Worm (Caenorhabditis elegans): ENCODE results near the gene lipl-3.

The lipl-3 gene

ce11 chrV:527602-528001 lies 3.6 kb upstream of the lipl-3 start, which contains the start of gene srw-108:
Gene srw-108 (plus strand): TSS chrV:527902.
- TF ChIP-seq D1046.2 (GFP tag; IDR thresholded peaks at IDR 0.05) (no peak), sdz-12 (GFP tag; optimal IDR thresholded peaks at IDR 0.05) (no peak), ceh-44 (GFP tag; IDR thresholded peaks at IDR 0.05) (no peak), nhr-111 (GFP tag; optimal IDR thresholded peaks at IDR 0.05) (no peak), vab-7 (GFP tag; IDR thresholded peaks at IDR 0.05) (no peak), php-3 (GFP tag; IDR thresholded peaks at IDR 0.05) (no peak), dmd-6 (GFP tag; IDR thresholded peaks at IDR 0.05) (no peak), dve-1 (tag; optimal IDR thresholded peaks at IDR 0.05; ENCODE audit: insufficient read depth) (no peak), mdt-29 (GFP tag; IDR thresholded peaks at IDR 0.05) (no peak), Y5F2A.4 (GFP tag; optimal IDR thresholded peaks at IDR 0.05) (no peak), ceh-62 (tag; optimal IDR thresholded peaks at IDR 0.05) (no peak), tag-97 (GFP tag; IDR thresholded peaks at IDR 0.05) (no peak), Y48G9A.11 (GFP tag; IDR thresholded peaks at IDR 0.05) (no peak), F44E2.7 (GFP tag; IDR thresholded peaks at IDR 0.05) (no peak), lin-13 (GFP tag; optimal IDR thresholded peaks at IDR 0.05) (no peak), nhr-11 (tag; optimal IDR thresholded peaks at IDR 0.05) (no peak), daf-12 (tag; optimal IDR thresholded peaks at IDR 0.05) (no peak)

ce11 chrV:525040-525439 lies 1.0 kb upstream of the lipl-3 start, which contains the start of gene R11G11.16:
Gene R11G11.16 (minus strand): TSS chrV:525140.
- no peak for TF ChIP-seq D1046.2 (GFP tag; IDR thresholded peaks at IDR 0.05)
- no peak for TF ChIP-seq zip-11 (GFP tag; IDR thresholded peaks at IDR 0.05)
- no peak for TF ChIP-seq lsy-2 (tag; optimal IDR thresholded peaks at IDR 0.05)
- no peak for TF ChIP-seq lin-38 (GFP tag; IDR thresholded peaks at IDR 0.05)
- TF ChIP-seq saeg-2 (GFP tag; IDR thresholded peaks at IDR 0.05): no peak
- TF ChIP-seq lin-15B (tag; optimal IDR thresholded peaks at IDR 0.05): no peak
- no peak for TF ChIP-seq mdt-29 (GFP tag; IDR thresholded peaks at IDR 0.05)
- TF ChIP-seq madf-9 (GFP tag; conservative IDR thresholded peaks at IDR 0.05): no peak
- no peak for TF ChIP-seq duxl-1 (tag; optimal IDR thresholded peaks at IDR 0.05; ENCODE audit: poor library complexity)

DNA sequence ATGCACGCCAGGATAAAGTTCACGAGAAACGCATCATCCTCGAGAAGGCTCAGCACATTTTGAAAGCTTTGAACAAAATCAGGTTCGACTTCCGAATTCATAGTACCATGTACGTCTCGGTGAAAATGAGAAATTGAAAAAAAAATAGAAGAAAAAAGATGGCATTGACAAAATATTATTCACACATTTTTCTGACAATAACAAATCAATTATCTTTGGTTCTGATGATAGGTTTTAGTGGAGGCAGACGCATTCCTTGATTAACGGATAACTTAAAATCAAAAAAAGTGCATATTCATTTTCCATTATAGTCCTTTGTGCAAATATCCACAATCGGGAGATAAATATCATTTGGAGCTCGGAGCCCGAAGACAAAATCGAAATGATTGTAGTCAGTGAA lies 2.5 kb downstream of the lipl-3 start, which contains the start of gene srw-107:
Gene srw-107, minus strand, starts transcription at position 101 of the 400 bp plus-strand sequence.
- TF ChIP-seq lin-38 (GFP tag; IDR thresholded peaks at IDR 0.05): no peak
- no peak for TF ChIP-seq gei-8 (GFP tag; optimal IDR thresholded peaks at IDR 0.05)
- no peak for TF ChIP-seq aha-1 (tag)

ce11 chrV:519445-519844 lies 4.6 kb downstream of the lipl-3 start, which contains the start of gene nhr-210:
Gene nhr-210 (minus strand): TSS chrV:519545.
- TF ChIP-seq ama-1 (optimal IDR thresholded peaks at IDR 0.05) (no peak), aha-1 (tag) (no peak), ceh-62 (tag; optimal IDR thresholded peaks at IDR 0.05) (no peak), ceh-44 (GFP tag; IDR thresholded peaks at IDR 0.05) (no peak), set-16 (GFP tag; IDR thresholded peaks at IDR 0.05) (no peak), ceh-20 (GFP tag; IDR thresholded peaks at IDR 0.05) (no peak), ctbp-1 (GFP tag; IDR thresholded peaks at IDR 0.05) (no peak), hlh-11 (tag; optimal IDR thresholded peaks at IDR 0.05) (no peak), madf-9 (GFP tag; conservative IDR thresholded peaks at IDR 0.05) (no peak), ceh-32 (tag; optimal IDR thresholded peaks at IDR 0.05; ENCODE audit: poor library complexity) (no peak), R02D3.7 (tag; optimal IDR thresholded peaks at IDR 0.05) (no peak), Y105C5A.15 (GFP tag; IDR thresholded peaks at IDR 0.05) (no peak), nhr-102 (tag; optimal IDR thresholded peaks at IDR 0.05) (peak; percentile 77), pqm-1 (tag; optimal IDR thresholded peaks at IDR 0.05) (peak; percentile 12), hif-1 (tag; optimal IDR thresholded peaks at IDR 0.05) (no peak), nhr-41 (GFP tag; IDR thresholded peaks at IDR 0.05) (no peak), snpc-1.2 (GFP tag; IDR thresholded peaks at IDR 0.05) (no peak), nhr-28 (tag; optimal IDR thresholded peaks at IDR 0.05) (peak; percentile 36), nhr-48 (tag; optimal IDR thresholded peaks at IDR 0.05) (no peak), lsy-2 (tag; optimal IDR thresholded peaks at IDR 0.05) (no peak)
